Fruit fly (Drosophila melanogaster) whole organism, wandering third instar larva: Measurements from ENCODE around the gene fmt.

Source experiments
- CG32264 ChIP-seq: fragments of 200-800 bp; sonication (Bioruptor generic); optimal IDR thresholded peaks from 2 replicates; lab custom pipeline; 2016; ENCODE audit warnings: missing biosample characterization, missing genetic modification characterization
- Hr83 ChIP-seq: fragments of 200-300 bp; sonication (Bioruptor generic); optimal IDR thresholded peaks from 2 replicates; lab custom pipeline; 2016; ENCODE audit warnings: missing biosample characterization, mild to moderate bottlenecking, missing genetic modification characterization, moderate library complexity; ENCODE audit not compliant: poor library complexity, severe bottlenecking
- Jra ChIP-seq: sonication (Bioruptor generic); optimal IDR thresholded peaks from 2 replicates; lab custom pipeline; 2016; ENCODE audit warnings: missing biosample characterization, missing genetic modification characterization
- Myc ChIP-seq: fragments of >200 bp; optimal IDR thresholded peaks from 2 replicates; lab custom pipeline; 2017
- Rel ChIP-seq, 2 experiments: fragments of 200-800 bp; sonication (Bioruptor generic) in 1 of 2; optimal IDR thresholded peaks; 2 replicates in 1 of 2; 3 replicates in 1 of 2; lab custom pipeline; 2016 to 2019; ENCODE audit warnings: mild to moderate bottlenecking in 2 of 2, missing biosample characterization in 2 of 2, missing genetic modification characterization in 2 of 2, moderate library complexity in 1 of 2
- Vsx2 ChIP-seq: fragments of 200-300, 225-300 bp; sonication (Bioruptor generic); optimal IDR thresholded peaks from 2 replicates; lab custom pipeline; 2018; ENCODE audit warnings: missing biosample characterization, missing genetic modification characterization; ENCODE audit not compliant: partially characterized antibody
- dmrt93B ChIP-seq: fragments of 200-800 bp; sonication (Bioruptor generic); optimal IDR thresholded peaks from 2 replicates; lab custom pipeline; 2018; ENCODE audit warnings: missing biosample characterization, mild to moderate bottlenecking, missing genetic modification characterization
- fru ChIP-seq: fragments of 200-800 bp; sonication (Bioruptor generic); optimal IDR thresholded peaks from 3 replicates; lab custom pipeline; 2016; ENCODE audit warnings: missing biosample characterization, mild to moderate bottlenecking, missing genetic modification characterization
- h ChIP-seq: fragments of 200-800 bp; sonication (Bioruptor generic); optimal IDR thresholded peaks from 3 replicates; lab custom pipeline; 2016; ENCODE audit warnings: missing biosample characterization, mild to moderate bottlenecking, missing genetic modification characterization
- lola ChIP-seq: fragments of >200 bp; optimal IDR thresholded peaks from 2 replicates; lab custom pipeline; 2017; ENCODE audit warnings: missing biosample characterization, missing genetic modification characterization
- pan ChIP-seq: fragments of >200 bp; optimal IDR thresholded peaks from 2 replicates; lab custom pipeline; 2017
- sv ChIP-seq: fragments of 200-800 bp; sonication (Bioruptor generic); optimal IDR thresholded peaks from 3 replicates; lab custom pipeline; 2016; ENCODE audit warnings: missing biosample characterization, missing genetic modification characterization
- tai ChIP-seq: sonication (Bioruptor generic); optimal IDR thresholded peaks from 2 replicates; lab custom pipeline; 2016; ENCODE audit warnings: missing biosample characterization, missing genetic modification characterization
- usp ChIP-seq: fragments of >200 bp; optimal IDR thresholded peaks from 2 replicates; lab custom pipeline; 2017; ENCODE audit warnings: missing biosample characterization, missing genetic modification characterization

dm6 chr3L:6141538-6141937, 32.1 kb downstream of the fmt start:
- TF ChIP-seq lola (GFP tag; lab: Kevin White, UChicago) (no peak), dmrt93B (GFP tag; lab: Kevin White, UChicago) (no peak), Rel (GFP tag; optimal IDR thresholded peaks at IDR 0.05; lab: Kevin White, UChicago) (no peak), Rel (tag; optimal IDR thresholded peaks at IDR 0.05; lab: Kevin White, UChicago) (no peak), sv (GFP tag; lab: Kevin White, UChicago) (no peak), Jra (GFP tag; lab: Kevin White, UChicago) (no peak), Hr83 (no peak), Myc (lab: Kevin White, UChicago) (no peak), fru (GFP tag; lab: Kevin White, UChicago) (no peak), pan (lab: Kevin White, UChicago) (no peak), usp (GFP tag; lab: Kevin White, UChicago) (no peak), CG32264 (GFP tag; lab: Kevin White, UChicago) (no peak), h (GFP tag; lab: Kevin White, UChicago) (no peak), tai (GFP tag; lab: Kevin White, UChicago) (no peak), Vsx2 (peak; percentile 63)
